Worm (Caenorhabditis elegans): ENCODE data around the gene lgc-58.

Gene lgc-58

ce11 chrX:6075209-6075608 lies at the start of gene lgc-58:
TSS of gene lgc-58 (plus strand) at chrX:6075509.
- TF ChIP-seq nhr-11 (tag; optimal IDR thresholded peaks at IDR 0.05), result no peak
- no peak for TF ChIP-seq pag-3 (tag; optimal IDR thresholded peaks at IDR 0.05; ENCODE audit: borderline replicate concordance, insufficient read depth)
- no peak for TF ChIP-seq egl-13 (tag; optimal IDR thresholded peaks at IDR 0.05)
- TF ChIP-seq tbx-2 (tag; optimal IDR thresholded peaks at IDR 0.05), result no peak
- TF ChIP-seq mef-2 (tag; optimal IDR thresholded peaks at IDR 0.05), result no peak
- TF ChIP-seq nhr-71 (tag; optimal IDR thresholded peaks at IDR 0.05), result no peak
- no peak for TF ChIP-seq ztf-11 (tag; optimal IDR thresholded peaks at IDR 0.05)
- no peak for TF ChIP-seq dsc-1 (tag; optimal IDR thresholded peaks at IDR 0.05)
- TF ChIP-seq ceh-88 (GFP tag; IDR thresholded peaks at IDR 0.05), result no peak
- no peak for TF ChIP-seq nhr-85 (tag)
- no peak for TF ChIP-seq efl-1 (optimal IDR thresholded peaks at IDR 0.05)
- TF ChIP-seq efl-1 (GFP tag; optimal IDR thresholded peaks at IDR 0.05 in 1 of 2), result no peak
- no peak for TF ChIP-seq zip-4 (GFP tag; optimal IDR thresholded peaks at IDR 0.05)

- TF ChIP-seq elt-2 (tag; optimal IDR thresholded peaks at IDR 0.05) (peak; percentile 42), zip-4 (GFP tag; optimal IDR thresholded peaks at IDR 0.05) (no peak), blmp-1 (tag; optimal IDR thresholded peaks at IDR 0.05) (peak; percentile 94), hpl-2 (GFP tag; optimal IDR thresholded peaks at IDR 0.05) (no peak), nhr-12 (tag; optimal IDR thresholded peaks at IDR 0.05) (no peak), tbx-2 (tag; optimal IDR thresholded peaks at IDR 0.05) (no peak)
Observed at ce11 chrX:6026732-6027528, 48.4 kb upstream of the lgc-58 start.

- TF ChIP-seq pqm-1 (tag; optimal IDR thresholded peaks at IDR 0.05), result no peak
- TF ChIP-seq grh-1 (GFP tag; IDR thresholded peaks at IDR 0.05), result no peak
- TF ChIP-seq lin-35 (GFP tag; optimal IDR thresholded peaks at IDR 0.05), result peak in 1 of 2 experiments; percentile 13
- TF ChIP-seq nhr-85 (tag), result peak; percentile 84
- no peak for TF ChIP-seq skn-1 (tag; optimal IDR thresholded peaks at IDR 0.05)
- no peak for TF ChIP-seq pag-3 (tag; optimal IDR thresholded peaks at IDR 0.05; ENCODE audit: borderline replicate concordance, insufficient read depth)
- TF ChIP-seq irx-1 (tag; optimal IDR thresholded peaks at IDR 0.05), result no peak
- no peak for TF ChIP-seq hlh-4 (tag; optimal IDR thresholded peaks at IDR 0.05)
- TF ChIP-seq tlp-1 (tag; optimal IDR thresholded peaks at IDR 0.05), result no peak
- peak; percentile 48 for TF ChIP-seq nhr-71 (tag; optimal IDR thresholded peaks at IDR 0.05)
- TF ChIP-seq aha-1 (tag; optimal IDR thresholded peaks at IDR 0.05), result no peak
- TF ChIP-seq dsc-1 (tag; optimal IDR thresholded peaks at IDR 0.05), result no peak
- peak in 2 of 6 experiments; percentile 8 to 36 for TF ChIP-seq elt-3 (tag; optimal IDR thresholded peaks at IDR 0.05)
- TF ChIP-seq hlh-17 (GFP tag; optimal IDR thresholded peaks at IDR 0.05; ENCODE audit: borderline replicate concordance), result no peak
- no peak for TF ChIP-seq unc-62 (GFP tag; optimal IDR thresholded peaks at IDR 0.05)
- TF ChIP-seq egl-27 (tag; optimal IDR thresholded peaks at IDR 0.05), result no peak
- TF ChIP-seq ceh-88 (GFP tag; IDR thresholded peaks at IDR 0.05), result no peak
- no peak for TF ChIP-seq ztf-4 (tag; optimal IDR thresholded peaks at IDR 0.05)
- TF ChIP-seq dpl-1 (GFP tag; optimal IDR thresholded peaks at IDR 0.05), result no peak
- TF ChIP-seq nhr-20 (tag; optimal IDR thresholded peaks at IDR 0.05), result peak; percentile 55
- no peak for TF ChIP-seq swsn-7 (tag; optimal IDR thresholded peaks at IDR 0.05)
- no peak for TF ChIP-seq zip-4 (GFP tag; optimal IDR thresholded peaks at IDR 0.05)
- TF ChIP-seq egl-13 (tag; optimal IDR thresholded peaks at IDR 0.05), result no peak
- no peak for TF ChIP-seq C34B4.2 (tag; optimal IDR thresholded peaks at IDR 0.05)
- TF ChIP-seq rnt-1 (tag; optimal IDR thresholded peaks at IDR 0.05), result no peak
- TF ChIP-seq snu-23 (GFP tag; optimal IDR thresholded peaks at IDR 0.05), result peak; percentile 16
- no peak for TF ChIP-seq unc-98 (GFP tag; IDR thresholded peaks at IDR 0.05)
- TF ChIP-seq nhr-77 (tag; optimal IDR thresholded peaks at IDR 0.05), result no peak
- no peak for TF ChIP-seq fkh-10 (GFP tag; optimal IDR thresholded peaks at IDR 0.05)
- no peak for TF ChIP-seq ceh-82 (tag; optimal IDR thresholded peaks at IDR 0.05)
- no peak for TF ChIP-seq sup-37 (GFP tag; optimal IDR thresholded peaks at IDR 0.05)
- TF ChIP-seq nhr-12 (tag; optimal IDR thresholded peaks at IDR 0.05), result no peak
- TF ChIP-seq mep-1 (tag; optimal IDR thresholded peaks at IDR 0.05), result no peak
- no peak for TF ChIP-seq C04F5.9 (tag; optimal IDR thresholded peaks at IDR 0.05)
- TF ChIP-seq isw-1 (GFP tag; IDR thresholded peaks at IDR 0.05), result no peak
- TF ChIP-seq unc-130 (tag; optimal IDR thresholded peaks at IDR 0.05), result no peak
- TF ChIP-seq lin-13 (GFP tag; optimal IDR thresholded peaks at IDR 0.05), result no peak
- no peak for TF ChIP-seq ces-1 (GFP tag; optimal IDR thresholded peaks at IDR 0.05)
- no peak for TF ChIP-seq tbx-2 (tag; optimal IDR thresholded peaks at IDR 0.05)
Observed at ce11 chrX:6029075-6029474, 46.2 kb upstream of the lgc-58 start.
